Worm (Caenorhabditis elegans) whole organism, L4/young adult: ENCODE data around the gene sar-1.
A peak's percentile ranks its signal among the peaks of the same experiment; 100 is the strongest.

Experiments
- W03F9.2 ChIP-seq: fragments of 150-350 bp; optimal IDR thresholded peaks from 2 replicates; lab custom pipeline; 2014; ENCODE audit warnings: missing biosample characterization, missing genetic modification characterization
- dao-5 ChIP-seq: sonication (generic microtip); optimal IDR thresholded peaks from 2 replicates; lab custom pipeline; 2016; ENCODE audit warnings: missing genotype, missing genetic modification characterization, moderate library complexity, missing compliant biosample characterization
- him-1 ChIP-seq: sonication (generic microtip); optimal IDR thresholded peaks from 2 replicates; lab custom pipeline; 2016; ENCODE audit warnings: missing genotype, missing genetic modification reagents, missing genetic modification characterization, missing compliant biosample characterization

The sar-1 gene

DNA sequence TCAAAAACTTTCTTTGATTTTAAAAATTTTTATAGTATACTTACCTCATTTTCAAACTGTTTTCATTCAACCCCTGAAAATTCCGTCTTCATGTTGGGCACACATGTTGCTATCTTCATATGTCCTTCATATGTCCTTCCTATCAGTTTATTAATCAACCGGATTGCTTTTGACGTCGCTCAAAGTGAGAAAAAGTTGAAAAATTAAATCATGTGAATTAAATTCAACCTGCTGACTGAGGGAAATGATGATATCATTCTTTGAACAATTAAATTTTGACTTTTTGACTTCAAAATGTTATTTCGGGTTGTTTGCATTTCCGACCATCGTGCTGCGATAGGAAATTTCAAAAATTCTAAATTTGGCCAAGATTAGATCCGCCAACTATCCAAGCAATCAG is 28.6 kb downstream of the sar-1 start:
- TF ChIP-seq dao-5 (no peak), him-1 (no peak), W03F9.2 (tag; lab: Kevin White, UChicago) (no peak)

DNA sequence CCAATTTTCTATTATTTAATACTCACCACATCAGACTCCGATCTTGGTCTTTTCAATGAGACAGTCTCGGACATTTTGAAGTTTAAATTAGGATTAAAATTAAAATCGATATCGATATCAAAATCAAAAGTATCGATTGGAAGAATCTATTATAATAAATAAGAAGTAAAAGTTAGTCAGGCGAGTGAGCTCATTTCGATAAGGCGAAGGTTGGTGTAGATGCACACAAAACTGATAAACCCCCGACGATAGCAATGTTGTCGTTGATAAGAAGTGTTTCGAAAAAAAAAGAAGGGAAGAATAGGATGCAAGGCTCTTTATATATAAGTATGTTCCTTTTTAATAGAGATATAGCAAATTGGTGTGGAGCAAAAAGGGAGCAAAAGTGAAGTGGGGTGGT is 30.6 kb downstream of the sar-1 start, which contains the start of gene M01H9.4:
Gene M01H9.4, minus strand, starts transcription at position 379 of the 400 bp plus-strand sequence.
- TF ChIP-seq him-1: no peak
- no peak for TF ChIP-seq dao-5
- no peak for TF ChIP-seq W03F9.2 (tag; lab: Kevin White, UChicago)

DNA sequence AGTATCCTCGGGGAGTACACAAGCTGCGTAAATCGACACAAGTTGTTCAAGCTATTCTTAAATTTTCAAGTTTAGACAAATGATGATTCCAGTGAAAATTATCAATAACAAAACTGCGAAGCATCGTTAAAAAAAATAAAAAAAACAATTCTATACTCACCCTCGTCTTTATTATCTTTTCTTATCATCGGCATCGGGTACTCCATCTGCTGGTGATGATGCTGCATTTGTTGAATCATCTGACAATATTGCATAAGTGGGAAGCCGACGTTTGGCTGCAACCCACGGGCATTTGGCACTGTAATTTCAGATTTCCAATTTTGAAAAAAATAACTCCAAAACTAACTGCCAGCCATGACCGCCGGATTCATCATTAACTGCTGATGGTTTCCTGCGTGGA is 31.8 kb downstream of the sar-1 start:
- no peak for TF ChIP-seq dao-5
- no peak for TF ChIP-seq W03F9.2 (tag; lab: Kevin White, UChicago)
- no peak for TF ChIP-seq him-1

DNA sequence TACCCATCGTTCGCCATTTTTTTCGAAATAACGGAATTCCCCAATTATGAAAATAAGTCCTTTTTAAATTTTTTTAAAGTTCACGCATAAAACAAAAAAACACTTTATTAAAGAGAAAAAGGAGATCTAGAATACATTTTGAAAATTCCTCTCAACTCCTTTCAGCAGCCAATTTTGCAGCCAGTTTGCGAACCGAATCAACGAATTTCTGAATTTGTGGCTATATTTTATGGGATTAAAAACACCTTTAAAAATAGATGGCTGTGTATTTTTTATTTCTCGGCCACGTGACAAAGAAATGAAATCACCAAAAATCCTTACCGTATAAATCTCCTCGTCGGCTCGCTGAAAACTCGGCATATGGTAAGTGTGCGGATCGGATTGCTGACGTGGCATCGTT is 33.1 kb downstream of the sar-1 start, which contains the start of gene M01H9.10:
Gene M01H9.10, minus strand, starts transcription at position 101 of the 400 bp plus-strand sequence.
- TF ChIP-seq dao-5 (no peak), him-1 (no peak), W03F9.2 (tag; lab: Kevin White, UChicago) (no peak)

DNA sequence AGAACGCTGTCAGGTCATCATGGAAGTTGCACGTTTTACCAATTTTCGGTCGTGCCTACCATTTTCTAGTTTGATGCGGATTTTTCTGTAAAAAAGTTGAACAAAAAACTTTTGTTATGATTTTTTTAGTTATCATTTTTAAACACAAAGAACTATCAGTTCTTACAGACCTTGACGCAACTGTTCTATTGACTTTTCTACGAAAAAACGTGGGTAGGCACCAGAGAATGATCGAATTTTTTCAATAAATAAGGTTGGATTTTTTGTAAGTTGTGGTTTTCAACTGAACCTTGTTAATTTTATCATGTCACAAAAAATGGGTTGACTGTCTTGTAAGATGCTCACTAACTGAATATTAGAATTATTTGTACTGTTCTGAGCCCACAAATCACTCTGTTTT is 34.5 kb downstream of the sar-1 start:
- TF ChIP-seq dao-5: no peak
- no peak for TF ChIP-seq him-1
- no peak for TF ChIP-seq W03F9.2 (tag; lab: Kevin White, UChicago)

DNA sequence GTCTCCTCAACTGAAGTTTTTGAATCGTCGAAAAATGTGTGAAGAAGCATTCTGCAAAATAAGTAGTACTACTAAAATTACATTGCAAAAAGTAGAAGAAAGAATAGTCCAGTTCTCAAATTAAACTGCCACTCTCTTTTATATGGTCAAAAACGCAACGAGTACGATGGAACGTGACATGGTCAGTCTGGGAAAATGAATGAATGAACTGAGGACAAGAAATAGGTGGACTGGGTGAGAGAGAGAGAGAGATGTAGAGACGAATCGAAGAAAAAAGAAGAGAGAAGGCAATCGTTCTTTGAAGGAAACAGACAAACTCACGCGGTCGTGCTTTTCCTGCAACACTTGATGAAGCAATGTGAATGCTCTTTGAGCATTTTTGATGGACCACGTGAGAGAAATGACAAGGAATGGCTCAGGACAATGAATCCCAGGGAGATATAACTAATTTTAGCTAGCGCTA is 36.1 kb downstream of the sar-1 start, which contains the start of gene M01H9.3:
Gene M01H9.3, minus strand, starts transcription at position 51 of the 463 bp plus-strand sequence.
- TF ChIP-seq W03F9.2 (tag; lab: Kevin White, UChicago) (no peak), him-1 (no peak), dao-5 (no peak)

DNA sequence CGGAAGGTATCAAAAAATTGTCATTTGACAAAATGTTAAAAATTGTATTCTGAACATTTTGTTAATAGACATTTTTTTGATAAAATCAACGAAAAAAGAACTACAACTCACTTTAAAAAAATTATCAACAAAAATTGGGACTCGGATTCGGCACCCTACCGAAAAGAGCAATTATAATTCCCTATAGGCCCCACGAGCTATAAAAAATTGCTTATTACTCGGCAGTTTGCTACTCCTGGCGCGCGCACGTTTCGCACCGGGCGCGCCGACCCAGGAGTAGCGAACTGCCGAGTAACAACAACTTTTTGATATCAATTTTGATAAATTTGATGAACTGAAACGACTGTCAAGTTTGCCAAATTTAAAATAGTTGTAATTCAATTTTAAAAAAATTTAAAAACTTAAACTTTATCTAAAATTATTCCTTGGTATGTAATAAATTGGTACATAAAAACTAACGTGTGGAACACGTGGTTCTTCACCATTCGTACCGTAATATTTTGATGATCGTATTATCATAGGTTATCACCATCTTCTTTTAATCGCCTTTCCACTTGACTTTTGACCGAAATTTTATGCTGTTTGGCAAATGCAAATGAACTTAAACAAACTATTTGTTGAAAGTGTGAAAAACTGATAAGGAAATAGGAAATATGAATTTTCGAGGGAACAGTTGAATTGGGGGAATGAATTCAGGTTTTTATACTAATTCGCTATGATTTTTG is 37.6 kb downstream of the sar-1 start:
- TF ChIP-seq dao-5 (no peak), W03F9.2 (tag; lab: Kevin White, UChicago) (no peak), him-1 (no peak)

DNA sequence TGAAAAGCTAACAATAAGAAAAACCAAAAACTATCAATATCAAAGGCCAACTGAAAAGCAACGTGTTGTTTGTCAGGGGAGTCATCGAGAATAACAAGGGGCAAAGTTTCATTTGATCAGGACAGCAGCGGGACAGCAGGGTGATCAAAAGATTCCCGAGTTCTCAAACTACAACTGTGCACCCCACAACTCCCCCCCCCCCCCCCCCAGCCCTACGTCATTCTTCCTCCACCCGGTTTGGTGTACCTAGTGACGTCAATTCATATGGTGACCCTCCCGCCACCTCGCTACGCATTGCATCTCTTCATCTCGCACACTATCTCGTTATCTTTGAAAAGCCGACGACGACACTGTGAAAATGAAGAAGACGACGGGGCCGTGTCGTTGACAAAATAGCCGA is 39.4 kb downstream of the sar-1 start:
- TF ChIP-seq W03F9.2 (tag; lab: Kevin White, UChicago) (no peak), dao-5 (no peak), him-1 (no peak)

DNA sequence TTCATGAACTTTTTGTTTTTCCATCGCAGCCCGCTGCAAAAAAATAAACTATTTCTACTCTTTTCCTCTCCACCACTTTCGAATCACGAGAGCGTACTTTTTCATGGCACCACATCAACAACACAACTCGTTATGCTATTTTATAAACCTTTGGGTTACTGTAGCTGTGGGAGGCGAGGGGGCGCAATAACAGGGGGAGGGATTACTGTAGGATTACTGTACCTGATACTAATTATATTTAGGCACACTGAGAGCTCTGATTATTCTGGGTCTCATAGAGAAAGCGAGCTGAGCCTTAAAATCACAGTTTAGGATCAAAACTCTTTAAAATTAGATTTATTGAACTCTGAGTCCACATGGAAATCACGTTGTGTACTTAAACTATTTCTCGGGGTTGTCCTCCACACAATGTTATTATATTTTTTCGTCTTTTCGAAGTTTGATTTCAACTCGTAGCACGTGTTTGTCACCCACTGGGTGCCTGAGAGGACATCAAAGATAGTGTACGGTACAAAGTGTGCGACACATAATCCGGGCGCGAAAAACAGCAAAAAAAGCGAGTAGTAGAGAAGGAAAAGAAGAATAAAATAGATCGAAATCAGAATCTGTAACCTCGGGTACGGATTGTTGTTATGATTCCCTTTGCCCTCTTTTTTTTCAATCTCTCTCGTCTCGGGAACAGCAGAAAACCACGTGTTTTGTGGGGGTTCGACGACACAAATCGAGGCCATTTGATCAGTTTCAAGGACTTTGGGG is 40.5 kb downstream of the sar-1 start:
- no peak for TF ChIP-seq him-1
- no peak for TF ChIP-seq dao-5
- TF ChIP-seq W03F9.2 (tag; lab: Kevin White, UChicago): no peak

DNA sequence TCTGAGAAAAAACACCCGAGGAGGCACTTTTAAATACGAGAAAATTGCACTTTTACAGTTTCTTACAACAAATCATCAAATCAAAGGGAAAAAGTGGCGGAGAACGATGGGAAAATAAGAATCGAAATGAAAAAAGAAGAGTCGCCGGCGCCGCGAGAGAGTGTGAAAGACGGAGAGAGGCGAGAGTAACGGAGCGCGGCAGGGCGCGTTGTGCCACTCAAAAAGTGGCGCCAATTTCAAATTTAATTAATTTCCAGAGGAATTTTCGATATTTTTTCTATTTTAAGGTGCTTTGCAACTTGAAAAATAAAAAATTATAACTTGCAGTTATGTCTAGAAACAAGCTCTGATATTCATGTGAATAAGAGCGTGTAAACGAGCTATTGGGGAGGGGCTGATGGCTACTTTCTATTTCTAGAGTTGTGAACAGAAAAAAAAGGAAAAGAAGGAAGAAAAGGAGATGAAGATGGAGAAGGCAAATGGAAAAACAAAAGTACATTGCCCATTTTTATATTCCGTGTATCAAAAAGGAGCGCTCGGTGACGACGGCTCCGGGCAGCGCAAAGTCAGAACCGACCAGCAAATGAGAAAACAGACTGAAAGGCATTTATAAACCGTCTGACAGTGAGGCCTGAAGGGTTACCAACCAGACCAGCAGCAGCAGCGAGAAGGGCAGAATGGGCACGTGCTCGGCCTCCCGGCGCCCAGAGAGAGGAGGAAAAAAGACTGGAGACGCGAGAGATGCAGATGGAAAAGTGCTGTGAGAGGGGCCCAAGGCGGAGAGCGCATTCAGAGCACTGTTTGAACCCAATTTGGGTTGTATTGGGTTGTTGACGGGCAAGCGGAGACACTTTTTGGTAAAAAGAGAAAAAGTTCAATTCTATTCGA is 42.0 kb downstream of the sar-1 start:
- TF ChIP-seq W03F9.2 (tag; lab: Kevin White, UChicago) (peak; percentile 4), dao-5 (no peak), him-1 (no peak)

DNA sequence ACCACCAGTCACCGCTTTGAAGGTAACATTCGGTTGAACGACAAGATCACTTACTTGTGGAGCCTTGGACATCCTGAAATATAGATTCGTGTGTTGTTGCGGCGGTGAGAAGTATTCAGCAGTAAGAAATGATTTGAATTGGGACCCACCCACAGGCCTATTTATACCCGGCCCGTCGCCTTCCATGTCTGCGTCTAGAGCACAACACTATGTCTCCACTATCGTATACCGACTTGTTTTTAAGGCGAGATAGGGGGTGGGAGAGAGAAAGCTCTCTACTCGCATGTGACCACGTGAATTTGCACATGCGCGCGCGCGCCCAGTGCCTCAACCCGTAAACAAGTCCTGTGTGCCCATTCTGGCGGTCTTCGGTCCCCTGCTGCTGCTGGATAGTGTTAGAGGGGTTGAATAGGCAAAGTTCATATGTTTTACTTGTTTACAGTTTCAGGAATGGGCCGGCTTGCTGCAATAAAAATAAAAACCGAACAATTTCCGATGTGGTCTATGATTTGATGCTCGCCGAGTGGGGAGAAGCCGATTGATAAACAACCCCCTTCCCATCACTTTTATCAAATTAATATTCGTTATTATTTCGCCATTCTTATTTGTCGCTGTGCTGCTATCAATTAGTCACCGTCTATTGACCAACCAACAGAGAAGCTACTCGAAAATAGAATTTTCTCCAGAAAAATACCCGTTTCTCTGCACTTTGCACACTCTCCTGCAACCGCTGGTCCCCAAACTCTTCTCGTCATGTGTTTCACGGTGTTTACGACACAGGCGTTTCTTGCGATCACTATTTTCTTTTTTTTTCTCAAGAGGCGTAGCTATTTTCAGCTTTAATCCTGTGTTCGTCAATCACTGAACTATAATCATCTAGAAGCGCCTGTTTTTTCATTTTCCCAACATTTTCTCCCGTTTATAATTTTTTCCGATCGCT is 43.1 kb downstream of the sar-1 start:
- TF ChIP-seq dao-5 (peak; percentile 25), him-1 (peak; percentile 3), W03F9.2 (tag; lab: Kevin White, UChicago) (peak; percentile 27)

DNA sequence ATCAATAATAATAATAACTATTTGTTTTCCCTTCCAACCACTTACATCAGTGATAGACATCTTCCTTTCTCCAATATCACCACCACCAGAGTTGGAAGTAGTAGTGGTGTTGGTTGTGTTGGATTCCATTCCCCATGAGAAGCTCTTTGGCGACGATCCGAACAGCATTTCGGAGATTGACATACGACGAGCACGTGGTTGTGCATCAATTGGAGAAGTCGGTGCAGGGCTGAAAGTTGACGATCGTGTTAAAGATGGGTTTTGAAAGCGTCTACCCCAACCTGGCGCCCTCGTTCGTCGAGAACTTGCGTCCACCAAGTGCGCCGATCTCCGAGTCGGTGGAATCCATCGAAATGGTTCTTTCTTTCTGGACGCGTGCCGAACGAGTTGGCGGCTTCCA is 44.1 kb downstream of the sar-1 start:
- TF ChIP-seq him-1 (no peak), W03F9.2 (tag; lab: Kevin White, UChicago) (no peak), dao-5 (no peak)
